Worm (Caenorhabditis elegans) whole organism, L4 larva: ENCODE measurements around the gene ddx-35.

Experiments
- D1046.2 ChIP-seq: fragments of 200-800 bp; sonication (Bioruptor generic); IDR thresholded peaks from 2 replicates; pipeline ENCODE4 v1.3.6; 2022; ENCODE audit warnings: missing genetic modification characterization, missing compliant biosample characterization
- F44E2.7 ChIP-seq: fragments of 200-800 bp; sonication (Bioruptor generic); IDR thresholded peaks from 2 replicates; pipeline ENCODE4 v2.1.2; 2022; ENCODE audit warnings: missing genetic modification characterization, missing compliant biosample characterization
- F49E8.2 ChIP-seq: sonication (generic microtip); optimal IDR thresholded peaks from 2 replicates; lab custom pipeline; 2016; ENCODE audit warnings: missing compliant biosample characterization, mild to moderate bottlenecking, missing genetic modification characterization, borderline replicate concordance
- Y105C5A.15 ChIP-seq: fragments of 200-800 bp; sonication (Bioruptor generic); IDR thresholded peaks from 2 replicates; pipeline ENCODE4 v1.3.6; 2022; ENCODE audit warnings: missing genetic modification characterization, missing compliant biosample characterization
- Y75B8A.6 ChIP-seq: fragments of 200-800 bp; sonication (Bioruptor generic); IDR thresholded peaks from 2 replicates; pipeline ENCODE4 v1.3.6; 2022; ENCODE audit warnings: missing genetic modification reagents, missing genetic modification characterization, missing compliant biosample characterization
- ZK546.5 ChIP-seq, 2 experiments: sonication (generic microtip); optimal IDR thresholded peaks; 2 replicates each; lab custom pipeline; 2017; ENCODE audit warnings: missing biosample characterization in 2 of 2, missing genetic modification characterization in 2 of 2
- aha-1 ChIP-seq: fragments of 150-350 bp; peaks from one replicate; lab custom pipeline; 2014; ENCODE audit warnings: missing biosample characterization, missing genetic modification characterization
- attf-4 ChIP-seq: sonication (generic microtip); optimal IDR thresholded peaks from 3 replicates; lab custom pipeline; 2017; ENCODE audit warnings: missing biosample characterization, missing genetic modification characterization
- ceh-20 ChIP-seq: fragments of 200-800 bp; sonication (Bioruptor generic); IDR thresholded peaks from 2 replicates; pipeline ENCODE4 v1.3.6; 2022; ENCODE audit warnings: missing genetic modification reagents, missing genetic modification characterization, missing compliant biosample characterization
- ceh-28 ChIP-seq: fragments of 150-350 bp; optimal IDR thresholded peaks from 2 replicates; lab custom pipeline; 2014; ENCODE audit warnings: missing biosample characterization, missing genetic modification reagents, missing genetic modification characterization
- cey-2 ChIP-seq: sonication (generic microtip); optimal IDR thresholded peaks from 3 replicates; lab custom pipeline; 2017; ENCODE audit warnings: missing genetic modification characterization, mild to moderate bottlenecking, missing compliant biosample characterization, antibody characterized with exemption, borderline replicate concordance; ENCODE audit not compliant: insufficient read depth
- daf-12 ChIP-seq: fragments of 150-350 bp; optimal IDR thresholded peaks from 2 replicates; lab custom pipeline; 2014; ENCODE audit warnings: missing biosample characterization, missing genetic modification reagents, missing genetic modification characterization
- daf-19 ChIP-seq: fragments of 200-800 bp; sonication (Bioruptor generic); conservative IDR thresholded peaks from 2 replicates; pipeline ENCODE4 v1.3.6; 2022; ENCODE audit warnings: missing genetic modification characterization, missing compliant biosample characterization
- daf-8 ChIP-seq: fragments of 200-800 bp; sonication (Bioruptor generic); IDR thresholded peaks from 2 replicates; pipeline ENCODE4 v1.3.6; 2022; ENCODE audit warnings: missing genetic modification characterization, missing compliant biosample characterization
- egl-27 ChIP-seq: sonication (generic microtip); optimal IDR thresholded peaks from 3 replicates; lab custom pipeline; 2017; ENCODE audit warnings: missing biosample characterization, missing genetic modification reagents, missing genetic modification characterization
- egl-43 ChIP-seq: fragments of 200-800 bp; sonication (Bioruptor generic); IDR thresholded peaks from 2 replicates; pipeline ENCODE4 v1.3.6; 2022; ENCODE audit warnings: missing genetic modification reagents, missing genetic modification characterization, missing compliant biosample characterization
- fkh-10 ChIP-seq: fragments of 150-350 bp; optimal IDR thresholded peaks from 2 replicates; lab custom pipeline; 2014; ENCODE audit warnings: missing biosample characterization, missing genetic modification reagents, missing genetic modification characterization
- fos-1 ChIP-seq: fragments of 150-350 bp; optimal IDR thresholded peaks from 2 replicates; lab custom pipeline; 2014; ENCODE audit warnings: missing biosample characterization, missing genetic modification characterization
- hif-1 ChIP-seq, 2 experiments: sonication (generic microtip); optimal IDR thresholded peaks; 2 replicates each; lab custom pipeline; 2016 to 2017; ENCODE audit warnings: missing compliant biosample characterization in 2 of 2, missing genetic modification characterization in 2 of 2, missing genetic modification reagents in 2 of 2, missing genotype in 2 of 2, mild to moderate bottlenecking in 1 of 2
- hmg-1.1 ChIP-seq: fragments of 200-800 bp; sonication (Bioruptor generic); IDR thresholded peaks from 2 replicates; pipeline ENCODE4 v1.3.6; 2022; ENCODE audit warnings: missing genetic modification reagents, missing genetic modification characterization, missing compliant biosample characterization
- jun-1 ChIP-seq: fragments of 150-350 bp; optimal IDR thresholded peaks from 2 replicates; lab custom pipeline; 2014; ENCODE audit warnings: missing biosample characterization, missing genetic modification reagents, missing genetic modification characterization
- lim-7 ChIP-seq: fragments of 200-800 bp; sonication (Bioruptor generic); IDR thresholded peaks from 2 replicates; pipeline ENCODE4 v1.3.6; 2022; ENCODE audit warnings: missing genetic modification characterization, missing compliant biosample characterization
- lin-13 ChIP-seq: fragments of 150-350 bp; optimal IDR thresholded peaks from 2 replicates; lab custom pipeline; 2014; ENCODE audit warnings: missing biosample characterization, missing genetic modification reagents, missing genetic modification characterization
- lin-39 ChIP-seq: fragments of 150-350 bp; optimal IDR thresholded peaks from 2 replicates; lab custom pipeline; 2014; ENCODE audit warnings: missing biosample characterization, missing genetic modification reagents, missing genetic modification characterization
- lsy-2 ChIP-seq, 2 experiments: fragments of 150-350 bp in 1 of 2; sonication (generic microtip) in 1 of 2; optimal IDR thresholded peaks; 2 replicates each; lab custom pipeline; 2014 to 2017; ENCODE audit warnings: missing biosample characterization in 2 of 2, missing genetic modification characterization in 2 of 2
- madf-5 ChIP-seq, 2 experiments: fragments of 200-800 bp; sonication (Bioruptor generic); IDR thresholded peaks; 2 replicates each; pipeline ENCODE4 v1.3.6; 2022; ENCODE audit warnings: missing compliant biosample characterization in 2 of 2, missing genetic modification characterization in 2 of 2
- mdl-1 ChIP-seq, 2 experiments: fragments of 150-350 bp in 1 of 2; sonication (generic microtip) in 1 of 2; optimal IDR thresholded peaks; 2 replicates each; lab custom pipeline; 2014 to 2017; ENCODE audit warnings: missing biosample characterization in 2 of 2, missing genetic modification characterization in 2 of 2
- mdt-29 ChIP-seq: fragments of 200-800 bp; sonication (Bioruptor generic); IDR thresholded peaks from 2 replicates; pipeline ENCODE4 v1.3.6; 2022; ENCODE audit warnings: missing genetic modification reagents, missing genetic modification characterization, missing compliant biosample characterization
- mxl-3 ChIP-seq: fragments of 200-800 bp; sonication (Bioruptor generic); optimal IDR thresholded peaks from 2 replicates; lab custom pipeline; 2018; ENCODE audit warnings: mild to moderate bottlenecking, missing genetic modification characterization, missing compliant biosample characterization
- nhr-10 ChIP-seq: fragments of 150-350 bp; optimal IDR thresholded peaks from 2 replicates; lab custom pipeline; 2014; ENCODE audit warnings: missing biosample characterization, missing genetic modification characterization
- nhr-237 ChIP-seq: sonication (generic microtip); optimal IDR thresholded peaks from 2 replicates; lab custom pipeline; 2017; ENCODE audit warnings: missing biosample characterization, missing genetic modification characterization
- nhr-25 ChIP-seq: sonication (generic microtip); optimal IDR thresholded peaks from 2 replicates; lab custom pipeline; 2017; ENCODE audit warnings: missing genetic modification characterization, mild to moderate bottlenecking, missing compliant biosample characterization, antibody characterized with exemption, moderate library complexity, borderline replicate concordance; ENCODE audit not compliant: insufficient read depth
- nhr-28 ChIP-seq: fragments of 150-350 bp; optimal IDR thresholded peaks from 2 replicates; lab custom pipeline; 2014; ENCODE audit warnings: missing biosample characterization, missing genetic modification characterization
- nhr-41 ChIP-seq: fragments of 200-800 bp; sonication (Bioruptor generic); IDR thresholded peaks from 2 replicates; pipeline ENCODE4 v1.3.6; 2022; ENCODE audit warnings: missing genetic modification reagents, missing genetic modification characterization, missing compliant biosample characterization
- nhr-48 ChIP-seq: sonication (generic microtip); optimal IDR thresholded peaks from 2 replicates; lab custom pipeline; 2016; ENCODE audit warnings: mild to moderate bottlenecking, missing genetic modification characterization, missing compliant biosample characterization
- nhr-77 ChIP-seq: fragments of 150-350 bp; optimal IDR thresholded peaks from 2 replicates; lab custom pipeline; 2014; ENCODE audit warnings: missing biosample characterization, missing genetic modification characterization
- pha-4 ChIP-seq, 2 experiments: fragments of 150-350 bp in 1 of 2; fragments of 200-800 bp in 1 of 2; sonication (Bioruptor generic) in 1 of 2; IDR thresholded peaks in 1 of 2; optimal IDR thresholded peaks in 1 of 2; 2 replicates each; pipeline versions ENCODE4 v1.3.6 to Lab custom; 2014 to 2022; ENCODE audit warnings: missing genetic modification characterization in 2 of 2, missing genetic modification reagents in 2 of 2, missing biosample characterization in 1 of 2, missing compliant biosample characterization in 1 of 2
- pqm-1 ChIP-seq: sonication (generic microtip); optimal IDR thresholded peaks from 2 replicates; lab custom pipeline; 2017; ENCODE audit warnings: missing biosample characterization, missing genetic modification characterization
- saeg-2 ChIP-seq: fragments of 200-800 bp; sonication (Bioruptor generic); IDR thresholded peaks from 2 replicates; pipeline ENCODE4 v1.3.6; 2022; ENCODE audit warnings: missing genetic modification reagents, missing genetic modification characterization, missing compliant biosample characterization
- skn-1 ChIP-seq: fragments of 150-350 bp; optimal IDR thresholded peaks from 2 replicates; lab custom pipeline; 2014; ENCODE audit warnings: missing biosample characterization, missing genetic modification characterization
- snpc-1.2 ChIP-seq: fragments of 200-800 bp; sonication (Bioruptor generic); IDR thresholded peaks from 2 replicates; pipeline ENCODE4 v1.3.6; 2022; ENCODE audit warnings: missing genetic modification reagents, missing genetic modification characterization, missing compliant biosample characterization
- snpc-4 ChIP-seq: fragments of 150-350 bp; optimal IDR thresholded peaks from 2 replicates; lab custom pipeline; 2014; ENCODE audit warnings: missing biosample characterization, missing genetic modification characterization
- spr-3 ChIP-seq: fragments of 200-800 bp; sonication (Bioruptor generic); optimal IDR thresholded peaks from 2 replicates; lab custom pipeline; 2018; ENCODE audit warnings: mild to moderate bottlenecking, missing genetic modification characterization, missing compliant biosample characterization
- unc-130 ChIP-seq: sonication (generic microtip); optimal IDR thresholded peaks from 2 replicates; lab custom pipeline; 2016; ENCODE audit warnings: missing genetic modification reagents, missing genetic modification characterization, missing compliant biosample characterization
- unc-39 ChIP-seq: sonication (generic microtip); optimal IDR thresholded peaks from 2 replicates; lab custom pipeline; 2017; ENCODE audit warnings: missing biosample characterization, missing genetic modification characterization
- unc-62 ChIP-seq, 3 experiments: fragments of 150-350 bp in 1 of 3; sonication (generic microtip); optimal IDR thresholded peaks in 2 of 3; peaks in 1 of 3; 1 replicate in 1 of 3; 2 replicates in 2 of 3; lab custom pipeline; 2014 to 2017; ENCODE audit warnings: missing biosample characterization in 3 of 3, missing genetic modification characterization in 3 of 3, missing genetic modification reagents in 3 of 3, missing genotype in 1 of 3
- zag-1 ChIP-seq: fragments of 150-350 bp; optimal IDR thresholded peaks from 2 replicates; lab custom pipeline; 2014; ENCODE audit warnings: missing biosample characterization, missing genetic modification characterization
- zfp-3 ChIP-seq: fragments of 200-800 bp; sonication (Bioruptor generic); conservative IDR thresholded peaks from 2 replicates; pipeline ENCODE4 v1.3.6; 2022; ENCODE audit warnings: missing genetic modification reagents, missing genetic modification characterization, missing compliant biosample characterization
- zip-11 ChIP-seq: fragments of 200-800 bp; sonication (Bioruptor generic); IDR thresholded peaks from 2 replicates; pipeline ENCODE4 v1.3.6; 2022; ENCODE audit warnings: missing genetic modification characterization, missing compliant biosample characterization

Gene ddx-35

DNA sequence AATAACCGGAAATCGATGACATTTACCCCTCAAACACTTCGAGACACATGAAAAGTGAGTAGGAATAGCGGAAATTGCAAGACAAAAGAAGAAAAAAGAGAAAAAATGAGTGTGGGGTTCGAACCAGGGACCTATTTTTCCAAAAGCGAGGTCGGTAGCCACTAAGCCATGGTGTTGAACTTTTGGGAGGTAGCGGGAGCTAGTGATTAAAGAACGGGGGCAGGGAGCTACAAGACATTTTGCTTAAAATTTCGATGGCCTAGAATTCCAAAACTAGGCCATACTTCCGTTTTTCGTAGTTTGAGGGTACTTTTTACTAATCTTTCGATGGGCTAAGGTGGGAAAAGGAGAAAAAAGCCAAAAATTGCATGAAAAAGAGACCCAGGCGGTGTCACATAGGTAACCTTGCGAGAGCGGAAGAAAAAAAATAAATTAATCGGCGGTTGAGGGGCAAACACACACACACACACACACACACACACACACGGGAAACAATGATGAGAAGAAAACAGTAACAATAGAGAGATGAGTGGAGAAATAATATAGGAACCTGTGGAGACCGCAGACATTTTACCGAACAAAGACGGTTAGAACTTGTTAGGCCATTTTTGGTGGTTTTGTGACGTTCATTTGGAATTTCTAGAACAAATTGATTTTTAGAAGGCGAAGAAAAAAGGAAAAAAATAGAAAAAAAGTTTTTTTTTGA, 47.4 kb upstream of the ddx-35 start (continued):
- TF ChIP-seq lin-39 = no peak
- peak; percentile 91 for TF ChIP-seq Y75B8A.6
- TF ChIP-seq mxl-3 (GFP tag; lab: Kevin White, UChicago) = peak; percentile 48
- peak; percentile 94 for TF ChIP-seq egl-43 (GFP tag; lab: Robert Waterston, UW)
- peak; percentile 78 for TF ChIP-seq D1046.2 (GFP tag; lab: Robert Waterston, UW)
- TF ChIP-seq snpc-4 (tag; lab: Kevin White, UChicago) = no peak
- TF ChIP-seq mdt-29 (GFP tag; lab: Robert Waterston, UW) = peak; percentile 85
- no peak for TF ChIP-seq unc-39 (tag; lab: Kevin White, UChicago)
- 0 out of 2 replicates have a peak, but pooled peaks have one; percentile 84 for TF ChIP-seq daf-8
- peak in 1 of 2 experiments; percentile 33 for TF ChIP-seq hif-1 (tag; optimal IDR thresholded peaks at IDR 0.05; lab: Kevin White, UChicago)
- peak; percentile 92 for TF ChIP-seq aha-1 (tag; lab: Kevin White, UChicago)
- no peak for TF ChIP-seq nhr-237 (tag; lab: Kevin White, UChicago)
- TF ChIP-seq ceh-28 = no peak
- peak; percentile 86 for TF ChIP-seq lin-13 (GFP tag; lab: Kevin White, UChicago)
- no peak for TF ChIP-seq F49E8.2 (tag; lab: Kevin White, UChicago)
- no peak for TF ChIP-seq zag-1
- no peak for TF ChIP-seq attf-4
- TF ChIP-seq F44E2.7 = peak; percentile 93; the same call in 1 of the 2 replicates
- TF ChIP-seq unc-130 (GFP tag; lab: Kevin White, UChicago) = peak; percentile 77
- TF ChIP-seq mdl-1 (tag; optimal IDR thresholded peaks at IDR 0.05; lab: Kevin White, UChicago) = no peak
- TF ChIP-seq nhr-48 (tag; lab: Kevin White, UChicago) = peak; percentile 21
- no peak for TF ChIP-seq ZK546.5 (tag; optimal IDR thresholded peaks at IDR 0.05; lab: Kevin White, UChicago)
- TF ChIP-seq pqm-1 (tag; lab: Kevin White, UChicago) = no peak
- TF ChIP-seq lsy-2 (tag; optimal IDR thresholded peaks at IDR 0.05; lab: Kevin White, UChicago) = no peak
- TF ChIP-seq egl-27 (tag; lab: Kevin White, UChicago) = no peak
- peak; percentile 53 for TF ChIP-seq nhr-25 (tag; lab: Kevin White, UChicago)
- TF ChIP-seq skn-1 (tag; lab: Kevin White, UChicago) = no peak
- no peak for TF ChIP-seq fkh-10
- no peak for TF ChIP-seq fos-1 (tag; lab: Kevin White, UChicago)
- peak; percentile 74; the same call in 1 of the 2 replicates for TF ChIP-seq daf-19 (GFP tag; lab: Robert Waterston, UW)
- TF ChIP-seq nhr-41 = peak; percentile 61
- peak; percentile 88 to 94 for TF ChIP-seq madf-5 (GFP tag; IDR thresholded peaks at IDR 0.05; lab: Robert Waterston, UW)
- TF ChIP-seq unc-62 (GFP tag; optimal IDR thresholded peaks at IDR 0.05 in 1 of 2; lab: Kevin White, UChicago) = peak in 1 of 2 experiments; percentile 79
- TF ChIP-seq unc-62 (tag; optimal IDR thresholded peaks at IDR 0.05; lab: Kevin White, UChicago) = no peak
- peak; percentile 95 for TF ChIP-seq Y105C5A.15 (GFP tag; lab: Robert Waterston, UW)
- TF ChIP-seq cey-2 = no peak
- peak; percentile 74 for TF ChIP-seq hmg-1.1 (GFP tag; lab: Robert Waterston, UW)
- no peak for TF ChIP-seq saeg-2 (GFP tag; lab: Robert Waterston, UW)
- no peak for TF ChIP-seq nhr-77 (tag; lab: Kevin White, UChicago)
- peak; percentile 93 for TF ChIP-seq pha-4 (GFP tag; IDR thresholded peaks at IDR 0.05; lab: Robert Waterston, UW)
- no peak for TF ChIP-seq pha-4 (tag; optimal IDR thresholded peaks at IDR 0.05; lab: Kevin White, UChicago)
- TF ChIP-seq lim-7 = peak; percentile 93
- no peak for TF ChIP-seq zip-11 (GFP tag; lab: Robert Waterston, UW)
- no peak for TF ChIP-seq zfp-3 (GFP tag; lab: Robert Waterston, UW)
- no peak for TF ChIP-seq jun-1
- peak; percentile 62 for TF ChIP-seq spr-3 (GFP tag; lab: Kevin White, UChicago)
- peak; percentile 45; the same call in 1 of the 2 replicates for TF ChIP-seq snpc-1.2 (GFP tag; lab: Robert Waterston, UW)
- peak; percentile 75 for TF ChIP-seq ceh-20 (GFP tag; lab: Robert Waterston, UW)
- no peak for TF ChIP-seq daf-12 (tag; lab: Kevin White, UChicago)
- TF ChIP-seq nhr-28 = peak; percentile 53
- TF ChIP-seq nhr-10 (tag; lab: Kevin White, UChicago) = no peak
